Worm (Caenorhabditis elegans) whole organism, late embryonic: ENCODE measurements around the gene msp-55.
"Not testable (repeated sequence)": the region's sequence is repeated elsewhere in the genome, so short reads cannot be mapped to it uniquely, and the experiment has no call there.

Experiments used
- C08G9.2 ChIP-seq: sonication (generic microtip); optimal IDR thresholded peaks from 2 replicates; lab custom pipeline; 2016; ENCODE audit warnings: mild to moderate bottlenecking, missing genetic modification characterization, moderate library complexity, missing compliant biosample characterization
- F13H6.1 ChIP-seq: sonication (generic microtip); optimal IDR thresholded peaks from 2 replicates; lab custom pipeline; 2016; ENCODE audit warnings: missing genetic modification characterization, missing compliant biosample characterization
- K09A11.1 ChIP-seq: sonication (generic microtip); optimal IDR thresholded peaks from 2 replicates; lab custom pipeline; 2017; ENCODE audit warnings: antibody characterized with exemption, mild to moderate bottlenecking, missing genetic modification characterization, missing compliant biosample characterization; ENCODE audit not compliant: insufficient read depth
- Y22D7AL.16 ChIP-seq: sonication (generic microtip); optimal IDR thresholded peaks from 2 replicates; lab custom pipeline; 2016; ENCODE audit warnings: missing genetic modification characterization, missing compliant biosample characterization
- ceh-19 ChIP-seq: fragments of 200-800 bp; sonication (Bioruptor generic); optimal IDR thresholded peaks from 2 replicates; lab custom pipeline; 2018; ENCODE audit warnings: mild to moderate bottlenecking, missing genetic modification characterization, missing compliant biosample characterization
- ceh-2 ChIP-seq: sonication (generic microtip); optimal IDR thresholded peaks from 2 replicates; lab custom pipeline; 2016; ENCODE audit warnings: missing genotype, missing genetic modification characterization, missing compliant biosample characterization
- ceh-30 ChIP-seq: fragments of 150-350 bp; optimal IDR thresholded peaks from 2 replicates; lab custom pipeline; 2014; ENCODE audit warnings: missing biosample characterization, missing genetic modification characterization
- ceh-31 ChIP-seq: sonication (generic microtip); optimal IDR thresholded peaks from 2 replicates; lab custom pipeline; 2016; ENCODE audit warnings: missing genetic modification characterization, missing compliant biosample characterization
- ceh-48 ChIP-seq: sonication (generic microtip); optimal IDR thresholded peaks from 2 replicates; lab custom pipeline; 2016; ENCODE audit warnings: missing genetic modification characterization, inconsistent platforms, missing compliant biosample characterization
- ceh-6 ChIP-seq: fragments of 200-800 bp; sonication (Bioruptor generic); optimal IDR thresholded peaks from 2 replicates; lab custom pipeline; 2018; ENCODE audit warnings: mild to moderate bottlenecking, missing genetic modification characterization, missing compliant biosample characterization
- elt-2 ChIP-seq: sonication (generic microtip); optimal IDR thresholded peaks from 2 replicates; lab custom pipeline; 2016; ENCODE audit warnings: missing genetic modification reagents, missing genetic modification characterization, missing compliant biosample characterization
- eyg-1 ChIP-seq: sonication (generic microtip); optimal IDR thresholded peaks from 2 replicates; lab custom pipeline; 2016; ENCODE audit warnings: missing genotype, missing genetic modification characterization, missing compliant biosample characterization
- fax-1 ChIP-seq: sonication (generic microtip); optimal IDR thresholded peaks from 2 replicates; lab custom pipeline; 2016; ENCODE audit warnings: missing genotype, missing genetic modification characterization, missing compliant biosample characterization
- gmeb-2 ChIP-seq: sonication (generic microtip); optimal IDR thresholded peaks from 2 replicates; lab custom pipeline; 2016; ENCODE audit warnings: missing genetic modification characterization, inconsistent platforms, missing compliant biosample characterization
- hlh-13 ChIP-seq: fragments of 200-800 bp; sonication (Bioruptor generic); optimal IDR thresholded peaks from 2 replicates; lab custom pipeline; 2018; ENCODE audit warnings: mild to moderate bottlenecking, missing genetic modification characterization, missing compliant biosample characterization
- hlh-15 ChIP-seq: sonication (generic microtip); optimal IDR thresholded peaks from 2 replicates; lab custom pipeline; 2016; ENCODE audit warnings: missing genetic modification characterization, missing compliant biosample characterization
- hlh-6 ChIP-seq: sonication (generic microtip); optimal IDR thresholded peaks from 2 replicates; lab custom pipeline; 2016; ENCODE audit warnings: missing genotype, missing genetic modification characterization, missing compliant biosample characterization
- hlh-8 ChIP-seq: sonication (generic microtip); optimal IDR thresholded peaks from 2 replicates; lab custom pipeline; 2016; ENCODE audit warnings: missing genotype, missing genetic modification characterization, missing compliant biosample characterization
- lim-6 ChIP-seq: sonication (generic microtip); optimal IDR thresholded peaks from 2 replicates; lab custom pipeline; 2016; ENCODE audit warnings: missing genetic modification characterization, missing compliant biosample characterization
- mec-3 ChIP-seq: sonication (generic microtip); optimal IDR thresholded peaks from 2 replicates; lab custom pipeline; 2016; ENCODE audit warnings: borderline replicate concordance, missing genetic modification characterization, missing compliant biosample characterization
- nfya-1 ChIP-seq: sonication (generic microtip); optimal IDR thresholded peaks from 2 replicates; lab custom pipeline; 2017; ENCODE audit warnings: missing genetic modification characterization, mild to moderate bottlenecking, missing compliant biosample characterization, antibody characterized with exemption, moderate library complexity
- nhr-11 ChIP-seq: fragments of 150-350 bp; optimal IDR thresholded peaks from 2 replicates; lab custom pipeline; 2014; ENCODE audit warnings: missing biosample characterization, missing genetic modification characterization
- nhr-232 ChIP-seq: sonication (generic microtip); optimal IDR thresholded peaks from 2 replicates; lab custom pipeline; 2016; ENCODE audit warnings: missing genetic modification characterization, missing compliant biosample characterization
- odd-2 ChIP-seq: sonication (generic microtip); optimal IDR thresholded peaks from 2 replicates; lab custom pipeline; 2017; ENCODE audit warnings: antibody characterized with exemption, mild to moderate bottlenecking, missing genetic modification characterization, missing compliant biosample characterization
- pat-9 ChIP-seq: fragments of 200-800 bp; sonication (Bioruptor generic); optimal IDR thresholded peaks from 2 replicates; lab custom pipeline; 2018; ENCODE audit warnings: mild to moderate bottlenecking, missing genetic modification characterization, moderate library complexity, missing compliant biosample characterization
- pax-1 ChIP-seq: fragments of 150-350 bp; optimal IDR thresholded peaks from 2 replicates; lab custom pipeline; 2014; ENCODE audit warnings: missing biosample characterization, missing genetic modification characterization
- pha-2 ChIP-seq: sonication (generic microtip); optimal IDR thresholded peaks from 2 replicates; lab custom pipeline; 2017; ENCODE audit warnings: mild to moderate bottlenecking, missing genetic modification characterization, missing compliant biosample characterization
- pha-4 ChIP-seq: fragments of 150-350 bp; optimal IDR thresholded peaks from 2 replicates; lab custom pipeline; 2018; ENCODE audit warnings: missing biosample characterization, missing genetic modification reagents, missing genetic modification characterization
- sox-2 ChIP-seq: fragments of 200-800 bp; sonication (Bioruptor generic); IDR thresholded peaks from 2 replicates; pipeline ENCODE4 v1.3.6; 2022; ENCODE audit warnings: missing genetic modification reagents, missing genetic modification characterization, missing compliant biosample characterization
- unc-42 ChIP-seq: sonication (generic microtip); optimal IDR thresholded peaks from 2 replicates; lab custom pipeline; 2016; ENCODE audit warnings: missing genotype, missing genetic modification characterization, missing compliant biosample characterization
- unc-55 ChIP-seq: sonication (generic microtip); optimal IDR thresholded peaks from 2 replicates; lab custom pipeline; 2017; ENCODE audit warnings: missing biosample characterization, missing genetic modification reagents, missing genetic modification characterization
- ztf-16 ChIP-seq: sonication (generic microtip); optimal IDR thresholded peaks from 2 replicates; lab custom pipeline; 2017; ENCODE audit warnings: missing genetic modification characterization, missing compliant biosample characterization

Gene msp-55

ce11 chrIV:5076607-5077006 lies 20.8 kb upstream of the msp-55 start:
- TF ChIP-seq nfya-1 (tag; lab: Kevin White, UChicago): peak; percentile 6
- no peak for TF ChIP-seq ceh-30 (tag; lab: Kevin White, UChicago)
- TF ChIP-seq pha-4: no peak
- TF ChIP-seq F13H6.1 (tag; lab: Kevin White, UChicago): no peak
- no peak for TF ChIP-seq odd-2 (tag; lab: Kevin White, UChicago)
- TF ChIP-seq ceh-6 (GFP tag; lab: Kevin White, UChicago): no peak
- no peak for TF ChIP-seq hlh-8 (tag; lab: Kevin White, UChicago)
- TF ChIP-seq hlh-15: no peak
- TF ChIP-seq ceh-31: peak; percentile 11
- TF ChIP-seq pat-9 (tag; lab: Kevin White, UChicago): no peak
- no peak for TF ChIP-seq ceh-2 (tag; lab: Kevin White, UChicago)
- no peak for TF ChIP-seq ceh-48 (tag; lab: Kevin White, UChicago)
- no peak for TF ChIP-seq pax-1
- TF ChIP-seq Y22D7AL.16: no peak
- no peak for TF ChIP-seq fax-1 (tag; lab: Kevin White, UChicago)
- peak; percentile 71 for TF ChIP-seq unc-55
- TF ChIP-seq nhr-11 (tag; lab: Kevin White, UChicago): no peak
- TF ChIP-seq ceh-19 (GFP tag; lab: Kevin White, UChicago): no peak
- TF ChIP-seq C08G9.2 (tag; lab: Kevin White, UChicago): no peak
- TF ChIP-seq, all 69 proteins: peak for 3

- TF ChIP-seq unc-55 (no peak), unc-42 (tag; lab: Kevin White, UChicago) (no peak), lim-6 (tag; lab: Kevin White, UChicago) (no peak), ztf-16 (tag; lab: Kevin White, UChicago) (no peak), gmeb-2 (tag; lab: Kevin White, UChicago) (no peak), ceh-2 (tag; lab: Kevin White, UChicago) (no peak), nhr-232 (tag; lab: Kevin White, UChicago) (no peak), fax-1 (tag; lab: Kevin White, UChicago) (no peak), hlh-15 (no peak), ceh-19 (GFP tag; lab: Kevin White, UChicago) (no peak), hlh-13 (GFP tag; lab: Kevin White, UChicago) (no peak), sox-2 (GFP tag; lab: Robert Waterston, UW) (no peak), hlh-6 (no peak), pax-1 (no peak)
Observed at ce11 chrIV:5073836-5074235, 18.0 kb upstream of the msp-55 start.

ce11 chrIV:5070593-5070992 lies 14.8 kb upstream of the msp-55 start, which contains the start of gene C02B10.6:
Gene C02B10.6 (plus strand): TSS chrIV:5070893.
- not testable (repeated sequence) for TF ChIP-seq hlh-15; lim-6 (tag; lab: Kevin White, UChicago); K09A11.1 (tag; lab: Kevin White, UChicago)

- not testable (repeated sequence) for TF ChIP-seq C08G9.2, pha-2, mec-3 (tag; lab: Kevin White, UChicago)
Observed at ce11 chrIV:5068541-5068940, 12.7 kb upstream of the msp-55 start, which contains the start of the genes R13H9.6 and rmd-6. Gene R13H9.6 (minus strand): TSS chrIV:5068641. Gene rmd-6 (plus strand): TSS chrIV:5068845.

ce11 chrIV:5066887-5067286 lies 11.1 kb upstream of the msp-55 start, which contains the start of gene ttbk-2.2:
Gene ttbk-2.2 (minus strand): TSS chrIV:5066987.
- TF ChIP-seq elt-2 (tag; lab: Kevin White, UChicago); eyg-1 (tag; lab: Kevin White, UChicago); hlh-6: not testable (repeated sequence)
